Worm (Caenorhabditis elegans): Measurements from ENCODE around the gene Y39A1A.22.
A peak's percentile ranks its signal among the peaks of the same experiment; 100 is the strongest.

The Y39A1A.22 gene

ce11 chrIII:10694294-10694693 is 12.5 kb downstream of the Y39A1A.22 start, which contains the start of the genes Y39A1A.18 and fmo-3:
Y39A1A.18 (minus strand) TSS chrIII:10694485.
fmo-3 (plus strand) TSS chrIII:10694681.
- TF ChIP-seq K09A11.1 (tag; optimal IDR thresholded peaks at IDR 0.05; ENCODE audit: insufficient read depth): no peak
- TF ChIP-seq ceh-9 (tag; optimal IDR thresholded peaks at IDR 0.05): no peak
- no peak for TF ChIP-seq sox-4 (tag; optimal IDR thresholded peaks at IDR 0.05)
- no peak for TF ChIP-seq ceh-48 (tag; optimal IDR thresholded peaks at IDR 0.05)
- TF ChIP-seq ztf-16 (tag; optimal IDR thresholded peaks at IDR 0.05): no peak
- TF ChIP-seq syd-9 (tag; optimal IDR thresholded peaks at IDR 0.05): no peak
- no peak for TF ChIP-seq pros-1 (tag; optimal IDR thresholded peaks at IDR 0.05)
- TF ChIP-seq nhr-232 (tag; optimal IDR thresholded peaks at IDR 0.05): no peak
- TF ChIP-seq nfya-1 (tag; optimal IDR thresholded peaks at IDR 0.05): no peak
- TF ChIP-seq C38D4.7 (GFP tag; optimal IDR thresholded peaks at IDR 0.05): no peak
- TF ChIP-seq hlh-8 (tag; optimal IDR thresholded peaks at IDR 0.05): no peak
- no peak for TF ChIP-seq F13H6.1 (tag; optimal IDR thresholded peaks at IDR 0.05)
- no peak for TF ChIP-seq npax-4 (tag; optimal IDR thresholded peaks at IDR 0.05)
- no peak for TF ChIP-seq pha-2 (tag; optimal IDR thresholded peaks at IDR 0.05)
- TF ChIP-seq sox-2 (GFP tag; IDR thresholded peaks at IDR 0.05): no peak

- no peak for TF ChIP-seq C08G9.2 (tag; optimal IDR thresholded peaks at IDR 0.05)
- TF ChIP-seq zip-5 (tag; optimal IDR thresholded peaks at IDR 0.05): no peak
- TF ChIP-seq ama-1 (optimal IDR thresholded peaks at IDR 0.05): no peak
- no peak for TF ChIP-seq dmd-4 (tag; optimal IDR thresholded peaks at IDR 0.05; ENCODE audit: borderline replicate concordance)
- no peak for TF ChIP-seq C38D4.7 (GFP tag; optimal IDR thresholded peaks at IDR 0.05)
- TF ChIP-seq syd-9 (tag; optimal IDR thresholded peaks at IDR 0.05): no peak
- no peak for TF ChIP-seq pax-1 (tag; optimal IDR thresholded peaks at IDR 0.05)
- TF ChIP-seq ceh-18 (tag; optimal IDR thresholded peaks at IDR 0.05): no peak
- TF ChIP-seq ttx-3 (tag; optimal IDR thresholded peaks at IDR 0.05): no peak
- no peak for TF ChIP-seq Y22D7AL.16 (tag; optimal IDR thresholded peaks at IDR 0.05)
- TF ChIP-seq ztf-16 (tag; optimal IDR thresholded peaks at IDR 0.05): no peak
- TF ChIP-seq ceh-6 (GFP tag; optimal IDR thresholded peaks at IDR 0.05): no peak
- no peak for TF ChIP-seq mec-3 (tag; optimal IDR thresholded peaks at IDR 0.05; ENCODE audit: borderline replicate concordance)
These were observed 15.8 kb downstream of the Y39A1A.22 start, which contains the start of gene Y39A1A.17 for ce11 chrIII:10691019-10691418. Y39A1A.17 (minus strand) TSS chrIII:10691119.

DNA sequence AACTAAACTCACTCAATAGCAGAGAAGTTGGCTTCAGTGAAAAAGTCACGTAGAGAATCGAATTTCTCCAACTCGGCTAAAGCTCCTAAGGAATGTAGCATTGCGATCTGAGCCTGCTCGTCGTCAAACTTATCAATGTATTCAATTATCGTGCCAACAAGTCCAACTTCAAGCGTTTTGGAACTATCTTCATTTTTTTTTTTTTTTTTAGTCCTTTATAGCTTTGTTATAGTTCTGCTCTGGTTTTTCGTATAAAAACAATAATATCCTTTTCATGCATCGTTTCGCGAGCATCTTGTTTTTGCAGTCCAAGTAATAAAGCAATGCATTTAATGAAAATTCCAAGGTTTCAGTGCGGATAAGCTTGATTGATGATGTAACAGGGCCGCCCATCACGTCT is 17.8 kb downstream of the Y39A1A.22 start, which contains the start of gene Y39A1A.31:
Y39A1A.31 (minus strand) TSS at position 101 of the 400 bp plus-strand sequence.
- no peak for TF ChIP-seq sdc-2 (tag; optimal IDR thresholded peaks at IDR 0.05)
- no peak for TF ChIP-seq ceh-19 (GFP tag; optimal IDR thresholded peaks at IDR 0.05)

DNA sequence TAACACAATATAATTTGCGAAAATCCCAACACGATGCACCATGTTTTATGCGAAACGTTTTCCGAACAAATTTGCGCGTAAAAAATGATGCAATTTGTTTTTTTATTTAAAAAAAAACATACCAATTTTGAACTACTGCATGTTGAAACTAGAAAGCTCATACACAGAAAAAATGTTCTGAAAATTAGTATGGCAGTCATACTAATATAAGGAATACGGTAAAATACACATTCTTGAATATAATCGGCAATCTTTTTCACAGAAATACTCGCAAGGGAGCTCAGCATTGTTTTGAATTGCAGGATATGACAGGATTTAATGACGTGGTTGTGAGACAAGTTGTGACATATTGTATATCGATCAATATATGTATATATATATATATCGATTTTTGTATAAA is 27.9 kb downstream of the Y39A1A.22 start, which contains the start of gene Y39A1A.16:
Y39A1A.16 (plus strand) TSS at position 301 of the 400 bp plus-strand sequence.
- TF ChIP-seq zip-5 (tag; optimal IDR thresholded peaks at IDR 0.05) (no peak), nfya-1 (tag; optimal IDR thresholded peaks at IDR 0.05) (no peak), pag-3 (tag; optimal IDR thresholded peaks at IDR 0.05; ENCODE audit: borderline replicate concordance) (no peak), pax-1 (tag; optimal IDR thresholded peaks at IDR 0.05) (no peak), che-1 (tag; optimal IDR thresholded peaks at IDR 0.05) (no peak), pros-1 (tag; optimal IDR thresholded peaks at IDR 0.05) (no peak), fkh-6 (tag; optimal IDR thresholded peaks at IDR 0.05) (no peak), fkh-10 (GFP tag; optimal IDR thresholded peaks at IDR 0.05) (no peak), hlh-8 (tag; optimal IDR thresholded peaks at IDR 0.05) (no peak), gmeb-2 (tag; optimal IDR thresholded peaks at IDR 0.05) (no peak), npax-4 (tag; optimal IDR thresholded peaks at IDR 0.05) (no peak), hlh-15 (tag; optimal IDR thresholded peaks at IDR 0.05) (no peak), hlh-6 (tag; optimal IDR thresholded peaks at IDR 0.05) (no peak)

DNA sequence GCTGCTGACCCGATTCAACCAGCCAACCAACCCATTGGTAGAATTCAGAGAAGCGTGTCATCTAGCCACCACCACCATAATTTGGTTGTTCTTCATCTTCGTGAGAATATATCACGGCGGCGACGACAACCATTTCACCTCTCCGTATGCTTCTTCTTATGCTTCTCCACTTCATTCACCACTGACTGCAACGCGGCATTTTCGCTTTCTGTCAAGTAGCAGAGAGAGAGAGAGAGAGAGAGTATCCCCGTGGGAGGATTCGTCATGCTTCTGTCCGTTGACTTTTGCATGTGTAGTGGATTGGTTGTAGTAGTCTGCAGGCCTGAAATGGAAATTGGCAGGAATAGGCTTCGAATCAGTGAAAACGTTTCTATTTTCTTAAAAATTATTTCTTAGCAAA is 34.9 kb downstream of the Y39A1A.22 start:
- TF ChIP-seq ceh-19 (GFP tag; optimal IDR thresholded peaks at IDR 0.05) (peak; percentile 44), ceh-45 (GFP tag; IDR thresholded peaks at IDR 0.05) (no peak)
